Worm (Caenorhabditis elegans) whole organism, L3 larva: Measurements from ENCODE around the gene T04F8.8.
A peak's percentile ranks its signal among the peaks of the same experiment; 100 is the strongest.

Source experiments
- R02D3.7 ChIP-seq: fragments of 150-350 bp; optimal IDR thresholded peaks from 2 replicates; lab custom pipeline; 2014; ENCODE audit warnings: missing biosample characterization, missing genetic modification characterization
- ZK546.5 ChIP-seq: sonication (generic microtip); optimal IDR thresholded peaks from 2 replicates; lab custom pipeline; 2017; ENCODE audit warnings: missing biosample characterization, missing genetic modification characterization
- ceh-16 ChIP-seq: sonication (generic microtip); optimal IDR thresholded peaks from 2 replicates; lab custom pipeline; 2017; ENCODE audit warnings: missing biosample characterization, missing genetic modification characterization
- ceh-28 ChIP-seq: fragments of 150-350 bp; optimal IDR thresholded peaks from 2 replicates; lab custom pipeline; 2014; ENCODE audit warnings: missing biosample characterization, missing genetic modification reagents, missing genetic modification characterization
- ceh-82 ChIP-seq: fragments of 150-350 bp; optimal IDR thresholded peaks from 2 replicates; lab custom pipeline; 2014; ENCODE audit warnings: missing biosample characterization, missing genetic modification characterization
- ceh-9 ChIP-seq: sonication (generic microtip); optimal IDR thresholded peaks from 2 replicates; lab custom pipeline; 2018; ENCODE audit warnings: missing biosample characterization, missing genetic modification characterization
- daf-12 ChIP-seq: fragments of 150-350 bp; optimal IDR thresholded peaks from 2 replicates; lab custom pipeline; 2014; ENCODE audit warnings: missing biosample characterization, missing genetic modification reagents, missing genetic modification characterization
- egl-27 ChIP-seq: sonication (generic microtip); optimal IDR thresholded peaks from 4 replicates; lab custom pipeline; 2017; ENCODE audit warnings: missing biosample characterization, missing genetic modification reagents, missing genetic modification characterization
- elt-1 ChIP-seq: fragments of 150-350 bp; optimal IDR thresholded peaks from 2 replicates; lab custom pipeline; 2014; ENCODE audit warnings: missing biosample characterization, missing genetic modification characterization
- elt-2 ChIP-seq: sonication (generic microtip); optimal IDR thresholded peaks from 2 replicates; lab custom pipeline; 2016; ENCODE audit warnings: missing genetic modification reagents, mild to moderate bottlenecking, missing genetic modification characterization, missing compliant biosample characterization
- elt-3 ChIP-seq, 3 experiments: fragments of 150-350 bp in 1 of 3; sonication (generic microtip) in 2 of 3; optimal IDR thresholded peaks; 2 replicates in 2 of 3; 4 replicates in 1 of 3; lab custom pipeline; 2014 to 2017; ENCODE audit warnings: missing biosample characterization in 3 of 3, missing genetic modification characterization in 3 of 3
- eor-1 ChIP-seq, 2 experiments: fragments of 150-350 bp; optimal IDR thresholded peaks; 2 replicates each; lab custom pipeline; 2014 to 2018; ENCODE audit warnings: missing biosample characterization in 2 of 2, missing genetic modification characterization in 2 of 2
- fkh-2 ChIP-seq: fragments of 150-350 bp; optimal IDR thresholded peaks from 2 replicates; lab custom pipeline; 2014; ENCODE audit warnings: missing biosample characterization, missing genetic modification reagents, missing genetic modification characterization
- fos-1 ChIP-seq: fragments of 150-350 bp; optimal IDR thresholded peaks from 2 replicates; lab custom pipeline; 2014; ENCODE audit warnings: missing biosample characterization, missing genetic modification characterization
- hmg-11 ChIP-seq: sonication (generic microtip); optimal IDR thresholded peaks from 2 replicates; lab custom pipeline; 2016; ENCODE audit warnings: missing genetic modification characterization, missing compliant biosample characterization
- lin-39 ChIP-seq: fragments of 150-350 bp; optimal IDR thresholded peaks from 2 replicates; lab custom pipeline; 2018; ENCODE audit warnings: missing biosample characterization, missing genetic modification reagents, missing genetic modification characterization
- lsy-12 ChIP-seq: sonication (generic microtip); optimal IDR thresholded peaks from 2 replicates; lab custom pipeline; 2016; ENCODE audit warnings: mild to moderate bottlenecking, missing genetic modification characterization, missing compliant biosample characterization
- nfya-1 ChIP-seq: sonication (generic microtip); optimal IDR thresholded peaks from 2 replicates; lab custom pipeline; 2017; ENCODE audit warnings: missing genetic modification characterization, mild to moderate bottlenecking, missing compliant biosample characterization, antibody characterized with exemption, moderate library complexity; ENCODE audit not compliant: insufficient read depth
- nhr-11 ChIP-seq: fragments of 150-350 bp; optimal IDR thresholded peaks from 2 replicates; lab custom pipeline; 2014; ENCODE audit warnings: missing biosample characterization, missing genetic modification characterization
- nhr-12 ChIP-seq: fragments of 150-350 bp; optimal IDR thresholded peaks from 2 replicates; lab custom pipeline; 2014; ENCODE audit warnings: missing biosample characterization, missing genetic modification characterization
- nhr-23 ChIP-seq: fragments of 150-350 bp; optimal IDR thresholded peaks from 2 replicates; lab custom pipeline; 2014; ENCODE audit warnings: missing biosample characterization, missing genetic modification reagents, missing genetic modification characterization
- nhr-237 ChIP-seq: fragments of 150-350 bp; optimal IDR thresholded peaks from 2 replicates; lab custom pipeline; 2014; ENCODE audit warnings: missing biosample characterization, missing genetic modification characterization
- nhr-25 ChIP-seq: sonication (generic microtip); optimal IDR thresholded peaks from 2 replicates; lab custom pipeline; 2017; ENCODE audit warnings: missing biosample characterization, missing genetic modification characterization
- nhr-28 ChIP-seq: fragments of 150-350 bp; optimal IDR thresholded peaks from 2 replicates; lab custom pipeline; 2014; ENCODE audit warnings: missing biosample characterization, missing genetic modification characterization
- nhr-43 ChIP-seq: sonication (generic microtip); optimal IDR thresholded peaks from 2 replicates; lab custom pipeline; 2016; ENCODE audit warnings: mild to moderate bottlenecking, missing genetic modification characterization, missing compliant biosample characterization; ENCODE audit not compliant: poor library complexity, severe bottlenecking
- nhr-76 ChIP-seq: fragments of 150-350 bp; sonication (generic microtip); optimal IDR thresholded peaks from 5 replicates; lab custom pipeline; 2014; ENCODE audit warnings: missing biosample characterization, missing genetic modification characterization
- pqm-1 ChIP-seq: fragments of 150-350 bp; optimal IDR thresholded peaks from 2 replicates; lab custom pipeline; 2017; ENCODE audit warnings: missing biosample characterization, missing genetic modification characterization, inconsistent platforms
- skn-1 ChIP-seq: fragments of 150-350 bp; optimal IDR thresholded peaks from 2 replicates; lab custom pipeline; 2014; ENCODE audit warnings: missing biosample characterization, missing genetic modification characterization
- tbx-2 ChIP-seq: sonication (generic microtip); optimal IDR thresholded peaks from 2 replicates; lab custom pipeline; 2016; ENCODE audit warnings: mild to moderate bottlenecking, missing genetic modification characterization, missing compliant biosample characterization
- unc-39 ChIP-seq: sonication (generic microtip); optimal IDR thresholded peaks from 4 replicates; lab custom pipeline; 2017; ENCODE audit warnings: missing biosample characterization, missing genetic modification characterization
- zag-1 ChIP-seq: fragments of 150-350 bp; optimal IDR thresholded peaks from 2 replicates; lab custom pipeline; 2014; ENCODE audit warnings: missing biosample characterization, missing genetic modification characterization
- ztf-11 ChIP-seq: fragments of 150-350 bp; optimal IDR thresholded peaks from 2 replicates; lab custom pipeline; 2014; ENCODE audit warnings: missing biosample characterization, missing genetic modification characterization
- ztf-4 ChIP-seq: fragments of 150-350 bp; optimal IDR thresholded peaks from 2 replicates; lab custom pipeline; 2014; ENCODE audit warnings: missing biosample characterization, missing genetic modification characterization

T04F8.8 gene

DNA sequence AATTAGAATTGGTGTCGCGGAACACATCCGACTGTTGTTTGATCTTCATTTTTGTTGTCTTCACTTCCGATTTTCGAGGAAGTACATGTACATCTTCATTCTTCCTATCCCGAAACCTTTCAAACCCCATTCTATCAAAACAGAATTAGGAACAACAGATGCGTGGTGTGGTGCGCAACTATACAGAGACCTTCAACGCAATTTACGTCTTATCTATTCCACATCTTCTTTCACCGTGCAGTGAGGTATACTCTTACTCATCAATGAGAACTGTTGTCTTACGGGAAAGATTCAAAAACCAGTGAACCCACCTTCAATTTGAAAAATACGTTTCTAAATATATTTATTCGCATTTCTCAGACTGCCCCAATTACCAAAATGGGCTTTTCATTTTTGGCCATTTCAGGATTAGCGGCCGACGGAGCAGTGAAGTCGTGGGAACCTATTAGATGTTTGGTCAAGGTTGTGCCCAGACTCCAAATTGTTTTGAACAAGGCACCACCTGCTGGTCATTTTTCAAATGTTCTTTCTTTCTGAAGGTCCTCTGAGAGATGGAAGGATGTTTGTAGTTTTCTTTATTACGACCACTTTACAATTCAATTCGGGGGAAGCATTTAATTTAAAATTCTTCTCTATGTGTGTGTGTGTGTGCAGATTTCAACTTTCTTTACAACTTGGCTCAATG, 40.3 kb upstream of the T04F8.8 start:
- peak; percentile 38 for TF ChIP-seq elt-1 (tag; lab: Kevin White, UChicago)
- peak; percentile 38 for TF ChIP-seq nhr-25 (tag; lab: Kevin White, UChicago)
- peak; percentile 4 for TF ChIP-seq nhr-23 (tag; lab: Kevin White, UChicago)
- TF ChIP-seq tbx-2, result no peak

DNA sequence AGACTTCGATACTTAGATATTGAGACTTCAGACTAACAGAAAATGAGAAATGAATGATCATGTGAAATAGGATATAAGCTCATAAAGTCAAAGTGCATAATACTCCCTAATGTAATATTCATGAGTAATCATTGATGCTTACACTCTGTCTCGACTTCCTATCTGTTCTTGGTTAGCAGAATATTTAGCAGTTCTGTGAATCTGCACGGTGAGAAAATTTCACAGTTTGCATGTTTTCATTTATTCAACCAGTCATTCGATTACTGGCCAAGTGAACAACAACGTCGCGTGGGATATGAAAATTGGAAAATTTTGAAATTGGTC, 39.8 kb upstream of the T04F8.8 start:
- TF ChIP-seq zag-1 (tag; lab: Kevin White, UChicago), result no peak
- TF ChIP-seq ZK546.5, result no peak
- no peak for TF ChIP-seq nhr-76
- no peak for TF ChIP-seq nhr-12 (tag; lab: Kevin White, UChicago)
- TF ChIP-seq nhr-23 (tag; lab: Kevin White, UChicago), result no peak
- no peak for TF ChIP-seq nfya-1 (tag; lab: Kevin White, UChicago)
- TF ChIP-seq hmg-11 (tag; lab: Kevin White, UChicago), result no peak
- TF ChIP-seq ceh-28 (tag; lab: Kevin White, UChicago), result no peak
- TF ChIP-seq fos-1, result no peak
- TF ChIP-seq ceh-9, result no peak

DNA sequence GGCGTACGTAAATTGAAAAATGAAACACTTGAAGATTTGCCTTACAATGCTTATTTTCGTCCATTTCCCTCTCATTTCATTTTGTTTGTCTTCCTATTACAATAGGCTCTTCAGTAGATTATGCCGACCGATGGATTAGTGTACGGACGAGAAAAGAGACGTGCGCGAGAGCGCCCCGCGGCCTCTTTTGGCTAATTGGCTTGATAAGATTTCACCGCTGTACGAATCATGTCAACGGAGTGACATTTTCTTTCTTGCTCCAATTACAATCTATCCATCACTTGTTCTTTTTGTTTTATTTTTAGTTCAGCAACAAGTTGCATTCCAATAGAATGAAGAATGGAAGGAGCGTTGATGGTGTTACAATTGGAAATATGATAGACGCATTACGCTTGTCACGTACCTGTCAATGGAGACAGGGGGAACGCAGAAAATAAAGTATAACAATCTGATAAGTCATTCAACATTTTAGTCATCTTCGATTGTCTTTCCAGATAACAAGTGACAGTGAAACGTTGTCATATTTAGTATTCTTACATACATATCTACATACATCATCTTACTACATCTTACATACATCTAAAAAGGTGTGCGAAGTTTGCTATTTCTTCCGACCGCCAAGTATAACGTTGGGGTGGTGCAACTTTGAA, 39.0 kb upstream of the T04F8.8 start:
- no peak for TF ChIP-seq nhr-76
- no peak for TF ChIP-seq nfya-1 (tag; lab: Kevin White, UChicago)
- TF ChIP-seq elt-2, result peak; percentile 51
- TF ChIP-seq nhr-43 (tag; lab: Kevin White, UChicago), result no peak
- no peak for TF ChIP-seq nhr-237 (tag; lab: Kevin White, UChicago)
- TF ChIP-seq ceh-16 (tag; lab: Kevin White, UChicago), result no peak
- no peak for TF ChIP-seq hmg-11 (tag; lab: Kevin White, UChicago)
- no peak for TF ChIP-seq skn-1 (tag; lab: Kevin White, UChicago)
- TF ChIP-seq zag-1 (tag; lab: Kevin White, UChicago), result no peak
- TF ChIP-seq elt-1 (tag; lab: Kevin White, UChicago), result peak; percentile 86
- TF ChIP-seq lsy-12, result no peak
- TF ChIP-seq nhr-28 (tag; lab: Kevin White, UChicago), result no peak
- TF ChIP-seq ZK546.5, result no peak
- no peak for TF ChIP-seq ceh-28 (tag; lab: Kevin White, UChicago)
- no peak for TF ChIP-seq lin-39
- peak; percentile 32 for TF ChIP-seq nhr-25 (tag; lab: Kevin White, UChicago)

DNA sequence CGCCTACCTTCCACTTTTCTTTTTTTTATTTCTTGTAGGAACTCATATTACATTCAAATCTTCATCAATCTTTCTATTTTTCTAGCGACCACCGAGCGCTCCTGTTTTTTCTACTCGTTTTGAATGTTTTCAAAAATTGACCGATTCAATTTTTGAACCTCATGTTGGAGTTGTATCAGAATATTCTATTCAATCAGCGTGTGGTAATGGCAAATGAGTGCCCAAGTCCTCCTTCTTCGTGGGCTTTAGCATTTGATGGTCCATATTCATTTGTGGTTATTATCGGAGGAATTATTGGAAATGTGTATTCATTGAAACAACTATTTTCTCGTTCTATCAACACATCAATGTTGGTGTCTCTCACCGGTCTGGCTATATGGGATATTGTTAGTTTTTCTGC, 29.9 kb upstream of the T04F8.8 start, which contains the start of gene F52D10.4:
Gene F52D10.4, plus strand, starts transcription at position 84 of the 400 bp plus-strand sequence.
- no peak for TF ChIP-seq elt-3 (tag; optimal IDR thresholded peaks at IDR 0.05; lab: Kevin White, UChicago)
- no peak for TF ChIP-seq elt-2
- no peak for TF ChIP-seq nhr-25 (tag; lab: Kevin White, UChicago)
- no peak for TF ChIP-seq eor-1 (tag; optimal IDR thresholded peaks at IDR 0.05; lab: Kevin White, UChicago)
- no peak for TF ChIP-seq ceh-82 (tag; lab: Kevin White, UChicago)
- no peak for TF ChIP-seq unc-39
- no peak for TF ChIP-seq egl-27 (tag; lab: Kevin White, UChicago)
- no peak for TF ChIP-seq nhr-23 (tag; lab: Kevin White, UChicago)
- no peak for TF ChIP-seq R02D3.7 (tag; lab: Kevin White, UChicago)
- TF ChIP-seq pqm-1 (tag; lab: Kevin White, UChicago), result no peak
- no peak for TF ChIP-seq ztf-11 (tag; lab: Kevin White, UChicago)
- TF ChIP-seq zag-1 (tag; lab: Kevin White, UChicago), result no peak
- TF ChIP-seq ceh-16 (tag; lab: Kevin White, UChicago), result no peak
- TF ChIP-seq nhr-237 (tag; lab: Kevin White, UChicago), result no peak
- TF ChIP-seq fkh-2 (tag; lab: Kevin White, UChicago), result no peak
- TF ChIP-seq ZK546.5, result no peak
- no peak for TF ChIP-seq daf-12 (tag; lab: Kevin White, UChicago)
- no peak for TF ChIP-seq nhr-11
- no peak for TF ChIP-seq ztf-4 (tag; lab: Kevin White, UChicago)
